Worm (Caenorhabditis elegans) whole organism, L3 larva: Measurements from ENCODE around the gene sun-1.

Source experiments
- ama-1 ChIP-seq: fragments of 150-350 bp; optimal IDR thresholded peaks from 2 replicates; lab custom pipeline; 2018
- ceh-28 ChIP-seq: fragments of 150-350 bp; optimal IDR thresholded peaks from 2 replicates; lab custom pipeline; 2014; ENCODE audit warnings: missing biosample characterization, missing genetic modification reagents, missing genetic modification characterization
- ceh-82 ChIP-seq: fragments of 150-350 bp; optimal IDR thresholded peaks from 2 replicates; lab custom pipeline; 2014; ENCODE audit warnings: missing biosample characterization, missing genetic modification characterization
- egl-27 ChIP-seq: sonication (generic microtip); optimal IDR thresholded peaks from 4 replicates; lab custom pipeline; 2017; ENCODE audit warnings: missing biosample characterization, missing genetic modification reagents, missing genetic modification characterization
- elt-2 ChIP-seq: sonication (generic microtip); optimal IDR thresholded peaks from 2 replicates; lab custom pipeline; 2016; ENCODE audit warnings: missing genetic modification reagents, mild to moderate bottlenecking, missing genetic modification characterization, missing compliant biosample characterization
- elt-3 ChIP-seq, 3 experiments: fragments of 150-350 bp in 1 of 3; sonication (generic microtip) in 2 of 3; optimal IDR thresholded peaks; 2 replicates in 2 of 3; 4 replicates in 1 of 3; lab custom pipeline; 2014 to 2017; ENCODE audit warnings: missing biosample characterization in 3 of 3, missing genetic modification characterization in 3 of 3
- lin-15B ChIP-seq: fragments of 150-350 bp; optimal IDR thresholded peaks from 2 replicates; lab custom pipeline; 2014; ENCODE audit warnings: missing biosample characterization, missing genetic modification characterization
- nhr-23 ChIP-seq: fragments of 150-350 bp; optimal IDR thresholded peaks from 2 replicates; lab custom pipeline; 2014; ENCODE audit warnings: missing biosample characterization, missing genetic modification reagents, missing genetic modification characterization
- nhr-25 ChIP-seq: sonication (generic microtip); optimal IDR thresholded peaks from 2 replicates; lab custom pipeline; 2017; ENCODE audit warnings: missing biosample characterization, missing genetic modification characterization
- pha-4 ChIP-seq: fragments of 150-350 bp; optimal IDR thresholded peaks from 2 replicates; lab custom pipeline; 2014; ENCODE audit warnings: missing biosample characterization, missing genetic modification reagents, missing genetic modification characterization
- sea-2 ChIP-seq: fragments of 150-350 bp; sonication (generic microtip); optimal IDR thresholded peaks from 4 replicates; lab custom pipeline; 2014; ENCODE audit warnings: missing biosample characterization, missing genetic modification reagents, missing genetic modification characterization
- skn-1 ChIP-seq: fragments of 150-350 bp; optimal IDR thresholded peaks from 2 replicates; lab custom pipeline; 2014; ENCODE audit warnings: missing biosample characterization, missing genetic modification characterization
- snpc-4 ChIP-seq: fragments of 150-350 bp; optimal IDR thresholded peaks from 2 replicates; lab custom pipeline; 2014; ENCODE audit warnings: missing biosample characterization, missing genetic modification characterization
- unc-62 ChIP-seq: fragments of 150-350 bp; sonication (generic microtip); optimal IDR thresholded peaks from 4 replicates; lab custom pipeline; 2014; ENCODE audit warnings: missing biosample characterization, missing genetic modification reagents, missing genetic modification characterization

ce11 chrV:13181450-13181849 lies 11.9 kb downstream of the sun-1 start:
- TF ChIP-seq snpc-4 (no peak), lin-15B (no peak), skn-1 (tag; lab: Kevin White, UChicago) (no peak), nhr-25 (no peak), sea-2 (GFP tag; lab: Kevin White, UChicago) (no peak), ceh-82 (no peak), ama-1 (lab: Kevin White, UChicago) (no peak), egl-27 (no peak), nhr-23 (tag; lab: Kevin White, UChicago) (no peak), pha-4 (no peak), unc-62 (GFP tag; lab: Kevin White, UChicago) (no peak), ceh-28 (no peak), elt-3 (tag; optimal IDR thresholded peaks at IDR 0.05; lab: Kevin White, UChicago) (no peak), elt-2 (tag; lab: Kevin White, UChicago) (no peak)
